Worm (Caenorhabditis elegans) whole organism, L4 larva: Measurements from ENCODE around the gene K10C2.12.

Experiments
- F26F4.8 ChIP-seq: fragments of 200-800 bp; sonication (Bioruptor generic); conservative IDR thresholded peaks from 2 replicates; pipeline ENCODE4 v1.3.6; 2022; ENCODE audit warnings: missing genetic modification characterization, missing compliant biosample characterization
- F44E2.7 ChIP-seq: fragments of 200-800 bp; sonication (Bioruptor generic); IDR thresholded peaks from 2 replicates; pipeline ENCODE4 v2.1.2; 2022; ENCODE audit warnings: missing genetic modification characterization, missing compliant biosample characterization
- ZK546.5 ChIP-seq, 2 experiments: sonication (generic microtip); optimal IDR thresholded peaks; 2 replicates each; lab custom pipeline; 2017; ENCODE audit warnings: missing biosample characterization in 2 of 2, missing genetic modification characterization in 2 of 2
- attf-4 ChIP-seq: sonication (generic microtip); optimal IDR thresholded peaks from 3 replicates; lab custom pipeline; 2017; ENCODE audit warnings: missing biosample characterization, missing genetic modification characterization
- ceh-20 ChIP-seq: fragments of 200-800 bp; sonication (Bioruptor generic); IDR thresholded peaks from 2 replicates; pipeline ENCODE4 v1.3.6; 2022; ENCODE audit warnings: missing genetic modification reagents, missing genetic modification characterization, missing compliant biosample characterization
- ceh-28 ChIP-seq: fragments of 150-350 bp; optimal IDR thresholded peaks from 2 replicates; lab custom pipeline; 2014; ENCODE audit warnings: missing biosample characterization, missing genetic modification reagents, missing genetic modification characterization
- ceh-32 ChIP-seq: sonication (generic microtip); optimal IDR thresholded peaks from 2 replicates; lab custom pipeline; 2016; ENCODE audit warnings: mild to moderate bottlenecking, missing genetic modification characterization, missing compliant biosample characterization; ENCODE audit not compliant: poor library complexity
- ceh-82 ChIP-seq: sonication (generic microtip); optimal IDR thresholded peaks from 2 replicates; lab custom pipeline; 2017; ENCODE audit warnings: missing biosample characterization, missing genetic modification characterization
- ces-1 ChIP-seq: fragments of 150-350 bp; sonication (generic microtip); optimal IDR thresholded peaks from 4 replicates; lab custom pipeline; 2014; ENCODE audit warnings: missing biosample characterization, missing genetic modification reagents, missing genetic modification characterization
- ctbp-1 ChIP-seq: fragments of 200-800 bp; sonication (Bioruptor generic); IDR thresholded peaks from 2 replicates; pipeline ENCODE4 v1.3.6; 2022; ENCODE audit warnings: missing genetic modification reagents, missing genetic modification characterization, missing compliant biosample characterization
- daf-16 ChIP-seq, 3 experiments: sonication (generic microtip); optimal IDR thresholded peaks; 2 replicates each; lab custom pipeline; 2016 to 2017; ENCODE audit warnings: missing genetic modification characterization in 3 of 3, missing genetic modification reagents in 3 of 3, mild to moderate bottlenecking in 2 of 3, missing compliant biosample characterization in 2 of 3, missing biosample characterization in 1 of 3, moderate library complexity in 1 of 3
- dmd-6 ChIP-seq: fragments of 200-800 bp; sonication (Bioruptor generic); IDR thresholded peaks from 2 replicates; pipeline ENCODE4 v1.3.6; 2022; ENCODE audit warnings: missing genetic modification reagents, missing genetic modification characterization, missing compliant biosample characterization
- egl-43 ChIP-seq: fragments of 200-800 bp; sonication (Bioruptor generic); IDR thresholded peaks from 2 replicates; pipeline ENCODE4 v1.3.6; 2022; ENCODE audit warnings: missing genetic modification reagents, missing genetic modification characterization, missing compliant biosample characterization
- fkh-10 ChIP-seq: fragments of 150-350 bp; optimal IDR thresholded peaks from 2 replicates; lab custom pipeline; 2014; ENCODE audit warnings: missing biosample characterization, missing genetic modification reagents, missing genetic modification characterization
- hif-1 ChIP-seq, 2 experiments: sonication (generic microtip); optimal IDR thresholded peaks; 2 replicates each; lab custom pipeline; 2016 to 2017; ENCODE audit warnings: missing compliant biosample characterization in 2 of 2, missing genetic modification characterization in 2 of 2, missing genetic modification reagents in 2 of 2, missing genotype in 2 of 2, mild to moderate bottlenecking in 1 of 2
- hlh-11 ChIP-seq: fragments of 200-800 bp; sonication (Bioruptor generic); optimal IDR thresholded peaks from 2 replicates; lab custom pipeline; 2018; ENCODE audit warnings: mild to moderate bottlenecking, missing genetic modification characterization, missing compliant biosample characterization
- lim-7 ChIP-seq: fragments of 200-800 bp; sonication (Bioruptor generic); IDR thresholded peaks from 2 replicates; pipeline ENCODE4 v1.3.6; 2022; ENCODE audit warnings: missing genetic modification characterization, missing compliant biosample characterization
- mdl-1 ChIP-seq, 2 experiments: fragments of 150-350 bp in 1 of 2; sonication (generic microtip) in 1 of 2; optimal IDR thresholded peaks; 2 replicates each; lab custom pipeline; 2014 to 2017; ENCODE audit warnings: missing biosample characterization in 2 of 2, missing genetic modification characterization in 2 of 2
- mep-1 ChIP-seq: fragments of 150-350 bp; sonication (generic microtip); optimal IDR thresholded peaks from 3 replicates; lab custom pipeline; 2014; ENCODE audit warnings: missing biosample characterization, missing genetic modification characterization
- mxl-2 ChIP-seq: fragments of 200-800 bp; sonication (Bioruptor generic); conservative IDR thresholded peaks from 2 replicates; pipeline ENCODE4 v1.3.6; 2022; ENCODE audit warnings: missing genetic modification reagents, missing genetic modification characterization, missing compliant biosample characterization
- mxl-3 ChIP-seq: fragments of 200-800 bp; sonication (Bioruptor generic); optimal IDR thresholded peaks from 2 replicates; lab custom pipeline; 2018; ENCODE audit warnings: mild to moderate bottlenecking, missing genetic modification characterization, missing compliant biosample characterization
- nhr-11 ChIP-seq: fragments of 150-350 bp; optimal IDR thresholded peaks from 2 replicates; lab custom pipeline; 2014; ENCODE audit warnings: missing biosample characterization, missing genetic modification characterization
- nhr-28 ChIP-seq: fragments of 150-350 bp; optimal IDR thresholded peaks from 2 replicates; lab custom pipeline; 2014; ENCODE audit warnings: missing biosample characterization, missing genetic modification characterization
- nhr-41 ChIP-seq: fragments of 200-800 bp; sonication (Bioruptor generic); IDR thresholded peaks from 2 replicates; pipeline ENCODE4 v1.3.6; 2022; ENCODE audit warnings: missing genetic modification reagents, missing genetic modification characterization, missing compliant biosample characterization
- nhr-76 ChIP-seq: fragments of 150-350 bp; optimal IDR thresholded peaks from 2 replicates; lab custom pipeline; 2014; ENCODE audit warnings: missing biosample characterization, missing genetic modification characterization
- php-3 ChIP-seq: fragments of 200-800 bp; sonication (Bioruptor generic); IDR thresholded peaks from 2 replicates; pipeline ENCODE4 v1.3.6; 2022; ENCODE audit warnings: missing genetic modification reagents, missing genetic modification characterization, missing compliant biosample characterization
- pqm-1 ChIP-seq: sonication (generic microtip); optimal IDR thresholded peaks from 2 replicates; lab custom pipeline; 2017; ENCODE audit warnings: missing biosample characterization, missing genetic modification characterization
- tra-1 ChIP-seq: fragments of 200-800 bp; sonication (Bioruptor generic); IDR thresholded peaks from 2 replicates; pipeline ENCODE4 v1.3.6; 2022; ENCODE audit warnings: missing genetic modification reagents, missing genetic modification characterization, missing compliant biosample characterization
- unc-130 ChIP-seq: sonication (generic microtip); optimal IDR thresholded peaks from 2 replicates; lab custom pipeline; 2016; ENCODE audit warnings: missing genetic modification reagents, missing genetic modification characterization, missing compliant biosample characterization
- unc-62 ChIP-seq, 3 experiments: fragments of 150-350 bp in 1 of 3; sonication (generic microtip); optimal IDR thresholded peaks in 2 of 3; peaks in 1 of 3; 1 replicate in 1 of 3; 2 replicates in 2 of 3; lab custom pipeline; 2014 to 2017; ENCODE audit warnings: missing biosample characterization in 3 of 3, missing genetic modification characterization in 3 of 3, missing genetic modification reagents in 3 of 3, missing genotype in 1 of 3
- zfp-3 ChIP-seq: fragments of 200-800 bp; sonication (Bioruptor generic); conservative IDR thresholded peaks from 2 replicates; pipeline ENCODE4 v1.3.6; 2022; ENCODE audit warnings: missing genetic modification reagents, missing genetic modification characterization, missing compliant biosample characterization
- zip-2 ChIP-seq: fragments of 150-350 bp; optimal IDR thresholded peaks from 2 replicates; lab custom pipeline; 2014; ENCODE audit warnings: missing biosample characterization, missing genetic modification characterization
- ztf-11 ChIP-seq: fragments of 150-350 bp; optimal IDR thresholded peaks from 2 replicates; lab custom pipeline; 2014; ENCODE audit warnings: missing biosample characterization, missing genetic modification characterization

Gene K10C2.12

DNA sequence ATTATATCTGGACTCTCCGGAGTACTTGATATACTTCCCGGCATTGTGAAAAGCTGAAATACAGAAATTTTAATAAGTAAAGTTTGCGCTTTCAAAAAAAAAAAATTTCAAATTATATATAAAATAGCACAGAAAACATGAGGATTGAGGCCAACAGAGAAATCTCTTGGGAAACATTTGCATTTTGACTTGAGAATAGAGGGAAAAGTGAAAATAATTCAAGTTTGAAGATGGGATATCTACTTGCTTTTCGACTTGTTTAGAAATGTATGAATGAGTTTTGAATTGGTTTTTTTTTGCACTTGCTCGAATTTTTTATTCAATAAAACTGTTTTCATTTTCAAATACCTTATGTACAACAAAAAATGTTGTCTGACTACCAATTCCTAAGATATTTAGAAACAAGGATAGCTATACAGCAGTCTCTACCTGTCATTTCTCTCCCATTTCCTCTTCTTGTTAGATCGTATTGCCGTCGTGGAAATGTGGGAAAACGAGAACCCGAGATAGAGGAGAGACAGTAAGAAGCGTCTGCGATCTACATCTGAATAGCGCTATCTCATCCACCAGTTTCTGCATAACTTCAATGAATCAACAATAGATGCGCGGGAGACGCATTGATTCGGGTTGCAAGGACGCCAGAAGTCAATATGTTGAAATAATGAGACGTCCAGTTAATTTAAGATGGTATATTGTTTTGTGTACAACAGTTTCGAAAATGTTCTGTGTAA lies 4.1 kb downstream of the K10C2.12 start, which contains the start of gene T22E5.6:
TSS of gene T22E5.6 (minus strand) at position 51 of the 731 bp plus-strand sequence.
- TF ChIP-seq egl-43 (GFP tag; lab: Robert Waterston, UW) = no peak
- peak in 1 of 2 experiments; percentile 6 for TF ChIP-seq unc-62 (GFP tag; optimal IDR thresholded peaks at IDR 0.05 in 1 of 2; lab: Kevin White, UChicago)
- TF ChIP-seq unc-62 (tag; optimal IDR thresholded peaks at IDR 0.05; lab: Kevin White, UChicago) = no peak
- TF ChIP-seq F26F4.8 (GFP tag; lab: Robert Waterston, UW) = no peak
- peak; percentile 22 for TF ChIP-seq nhr-28

DNA sequence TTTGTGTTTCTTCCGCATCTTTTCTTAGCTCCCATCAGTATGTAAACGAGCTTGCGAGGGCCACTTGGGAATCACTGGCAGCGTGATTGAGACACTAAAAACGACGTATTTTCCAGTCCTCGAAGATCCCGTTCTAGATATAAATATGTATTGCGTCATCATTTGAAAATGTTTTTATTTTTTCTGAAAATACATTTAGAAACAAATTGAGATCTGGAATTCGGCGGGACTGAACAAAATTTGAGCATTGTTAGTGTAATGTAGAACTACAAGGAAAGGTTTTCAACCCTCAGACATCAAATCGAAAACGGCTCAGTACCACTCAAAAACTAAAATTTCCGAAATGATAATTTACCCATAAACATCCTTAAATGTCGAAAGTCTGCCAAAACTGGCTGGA lies 7.0 kb downstream of the K10C2.12 start:
- TF ChIP-seq ceh-32 (no peak), zfp-3 (GFP tag; lab: Robert Waterston, UW) (no peak), ceh-20 (GFP tag; lab: Robert Waterston, UW) (peak; percentile 66; the same call in 1 of the 2 replicates), unc-62 (GFP tag; optimal IDR thresholded peaks at IDR 0.05 in 1 of 2; lab: Kevin White, UChicago) (peak in 1 of 2 experiments; percentile 56), unc-62 (tag; optimal IDR thresholded peaks at IDR 0.05; lab: Kevin White, UChicago) (no peak), zip-2 (tag; lab: Kevin White, UChicago) (no peak), attf-4 (no peak), ceh-28 (no peak)

DNA sequence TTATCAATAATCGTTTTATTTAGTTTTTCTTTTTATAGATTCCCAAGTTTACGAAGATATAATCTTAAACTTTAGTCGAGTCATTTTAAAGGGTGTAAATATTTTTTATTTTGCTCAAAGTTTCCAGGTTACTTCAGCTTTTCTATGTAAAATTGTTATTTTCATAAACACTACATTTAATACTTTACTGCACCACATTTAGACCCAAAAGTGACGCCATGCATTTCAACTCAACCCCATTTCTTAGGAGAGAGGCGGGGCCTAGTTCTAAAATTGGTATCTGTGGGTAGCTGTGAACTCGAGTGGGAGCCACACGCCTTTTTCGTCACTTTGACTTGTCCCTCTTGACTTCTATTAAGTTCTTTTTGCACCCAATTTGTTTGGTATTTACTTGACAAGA lies 8.0 kb downstream of the K10C2.12 start, which contains the start of gene T22E5.1:
TSS of gene T22E5.1 (plus strand) at position 301 of the 400 bp plus-strand sequence.
- no peak for TF ChIP-seq fkh-10 (GFP tag; lab: Kevin White, UChicago)
- TF ChIP-seq dmd-6 (GFP tag; lab: Robert Waterston, UW) = no peak
- no peak for TF ChIP-seq unc-130
- no peak for TF ChIP-seq nhr-41 (GFP tag; lab: Robert Waterston, UW)
- TF ChIP-seq egl-43 (GFP tag; lab: Robert Waterston, UW) = no peak
- no peak for TF ChIP-seq nhr-76 (tag; lab: Kevin White, UChicago)
- no peak for TF ChIP-seq ces-1 (GFP tag; lab: Kevin White, UChicago)
- no peak for TF ChIP-seq ztf-11
- TF ChIP-seq ceh-82 (tag; lab: Kevin White, UChicago) = no peak
- TF ChIP-seq lim-7 (GFP tag; lab: Robert Waterston, UW) = no peak
- TF ChIP-seq pqm-1 (tag; lab: Kevin White, UChicago) = no peak
- TF ChIP-seq, all 104 proteins: peak for 0

DNA sequence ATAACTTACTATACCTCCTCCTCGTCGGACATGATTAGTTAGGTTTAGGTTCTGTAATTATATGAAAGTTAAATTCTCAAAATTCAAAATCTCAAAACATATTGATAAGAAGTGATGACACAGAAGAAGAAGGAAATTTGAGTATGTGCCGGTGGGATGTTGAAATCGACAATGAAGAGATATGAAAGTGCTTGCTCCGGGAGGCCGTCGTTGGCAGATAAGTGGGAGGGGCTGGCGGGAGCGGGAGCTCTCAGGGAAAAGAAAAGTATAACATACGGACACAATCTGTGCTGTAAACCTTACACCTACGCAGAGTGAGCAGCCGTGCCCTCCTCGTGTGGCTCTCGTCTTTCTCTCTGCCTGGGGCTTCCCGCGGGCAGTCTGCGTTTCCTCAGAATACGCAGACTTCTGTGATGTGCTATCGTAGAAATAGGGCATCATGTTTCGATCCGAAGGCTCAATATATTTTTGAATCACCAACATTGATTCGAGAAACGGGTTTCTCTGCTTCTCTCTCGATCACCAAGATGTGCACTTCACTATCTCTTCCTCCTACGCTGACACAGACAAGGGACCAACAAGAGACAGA lies 10.3 kb downstream of the K10C2.12 start, which contains the start of gene mup-2:
TSS of gene mup-2 (minus strand) at position 51 of the 589 bp plus-strand sequence.
- TF ChIP-seq tra-1 (no peak), nhr-11 (tag; lab: Kevin White, UChicago) (peak; percentile 60), mep-1 (tag; lab: Kevin White, UChicago) (no peak), hif-1 (tag; optimal IDR thresholded peaks at IDR 0.05; lab: Kevin White, UChicago) (no peak), ZK546.5 (tag; optimal IDR thresholded peaks at IDR 0.05; lab: Kevin White, UChicago) (no peak), php-3 (GFP tag; lab: Robert Waterston, UW) (no peak), dmd-6 (GFP tag; lab: Robert Waterston, UW) (peak; percentile 12; the same call in 1 of the 2 replicates), F44E2.7 (no peak), mdl-1 (tag; optimal IDR thresholded peaks at IDR 0.05; lab: Kevin White, UChicago) (peak in 1 of 2 experiments; percentile 19), hlh-11 (peak; percentile 74), daf-16 (GFP tag; optimal IDR thresholded peaks at IDR 0.05; lab: Kevin White, UChicago) (peak in 1 of 2 experiments; percentile 93), daf-16 (tag; optimal IDR thresholded peaks at IDR 0.05; lab: Kevin White, UChicago) (no peak), mxl-3 (peak; percentile 12), ctbp-1 (GFP tag; lab: Robert Waterston, UW) (peak; percentile 61; the same call in 1 of the 2 replicates), mxl-2 (GFP tag; lab: Robert Waterston, UW) (no peak)
